Worm (Caenorhabditis elegans): ENCODE results near the gene B0416.11.

ce11 chrX:9302763-9303162 is 19.8 kb upstream of the B0416.11 start:
- TF ChIP-seq med-1 (GFP tag; optimal IDR thresholded peaks at IDR 0.05; ENCODE audit: insufficient read depth) (no peak), flt-1 (GFP tag; IDR thresholded peaks at IDR 0.05) (no peak)

Measured in whole organism, midembryonic.